Fruit fly (Drosophila melanogaster): ENCODE data around the gene CG33688.
A peak's percentile ranks its signal among the peaks of the same experiment; 100 is the strongest.

The CG33688 gene

dm6 chr3L:16202550-16202949, 3.5 kb downstream of the CG33688 start (continued):
- TF ChIP-seq CG17328 (GFP tag; IDR thresholded peaks at IDR 0.05) (no peak), CG9797 (GFP tag; optimal IDR thresholded peaks at IDR 0.05) (no peak), gem (tag; optimal IDR thresholded peaks at IDR 0.05) (peak; percentile 52), CG6254 (GFP tag; optimal IDR thresholded peaks at IDR 0.05) (no peak), CG10565 (GFP tag; optimal IDR thresholded peaks at IDR 0.05) (no peak), Sry-β (GFP tag; optimal IDR thresholded peaks at IDR 0.05) (no peak), Opbp (GFP tag; IDR thresholded peaks at IDR 0.05; ENCODE audit: partially characterized antibody) (no peak), fd102C (GFP tag; optimal IDR thresholded peaks at IDR 0.05) (no peak), CG7372 (GFP tag; IDR thresholded peaks at IDR 0.05) (0 out of 2 replicates have a peak, but pooled peaks have one; percentile 35), Dbx (GFP tag; IDR thresholded peaks at IDR 0.05) (no peak), BtbVII (GFP tag; optimal IDR thresholded peaks at IDR 0.05) (peak; percentile 37), CG9876 (GFP tag; optimal IDR thresholded peaks at IDR 0.05) (no peak), gce (GFP tag; IDR thresholded peaks at IDR 0.05) (no peak), CG9609 (GFP tag; optimal IDR thresholded peaks at IDR 0.05) (no peak), Jarid2 (GFP tag; optimal IDR thresholded peaks at IDR 0.05) (no peak), klu (GFP tag; IDR thresholded peaks at IDR 0.05) (no peak), Dek (tag; optimal IDR thresholded peaks at IDR 0.05) (no peak), sima (GFP tag; optimal IDR thresholded peaks at IDR 0.05) (no peak), kni (GFP tag; optimal IDR thresholded peaks at IDR 0.05) (no peak), dm (GFP tag; optimal IDR thresholded peaks at IDR 0.05) (no peak), hth (optimal IDR thresholded peaks at IDR 0.05) (no peak), CG2712 (tag; optimal IDR thresholded peaks at IDR 0.05) (peak; percentile 30), CG9437 (GFP tag; optimal IDR thresholded peaks at IDR 0.05) (peak; percentile 19), CG1233 (GFP tag; optimal IDR thresholded peaks at IDR 0.05) (peak; percentile 13), so (GFP tag; IDR thresholded peaks at IDR 0.05) (no peak), Hsf (GFP tag; optimal IDR thresholded peaks at IDR 0.05) (peak; percentile 46), CG12236 (GFP tag; optimal IDR thresholded peaks at IDR 0.05) (no peak), CG11247 (GFP tag; IDR thresholded peaks at IDR 0.05) (no peak), dmrt11E (tag; optimal IDR thresholded peaks at IDR 0.05) (no peak), tna (GFP tag; IDR thresholded peaks at IDR 0.05; ENCODE audit: partially characterized antibody) (no peak), wdn (GFP tag; IDR thresholded peaks at IDR 0.05) (no peak), repo (GFP tag; optimal IDR thresholded peaks at IDR 0.05) (no peak), CG2889 (GFP tag; IDR thresholded peaks at IDR 0.05) (no peak), ftz-f1 (GFP tag; optimal IDR thresholded peaks at IDR 0.05) (no peak), Hmr (GFP tag; optimal IDR thresholded peaks at IDR 0.05) (peak; percentile 52), grau (tag; optimal IDR thresholded peaks at IDR 0.05) (peak; percentile 58), CG8944 (GFP tag; optimal IDR thresholded peaks at IDR 0.05) (no peak), B-H2 (GFP tag; optimal IDR thresholded peaks at IDR 0.05) (no peak), tup (GFP tag; optimal IDR thresholded peaks at IDR 0.05) (no peak), CG4854 (GFP tag; optimal IDR thresholded peaks at IDR 0.05) (no peak), CG7839 (tag; optimal IDR thresholded peaks at IDR 0.05) (peak; percentile 68), CG12769 (tag; optimal IDR thresholded peaks at IDR 0.05) (no peak), salm (tag; optimal IDR thresholded peaks at IDR 0.05) (no peak), luna (GFP tag; optimal IDR thresholded peaks at IDR 0.05) (no peak), HLH4C (GFP tag; IDR thresholded peaks at IDR 0.05; ENCODE audit: partially characterized antibody) (no peak), sqz (GFP tag; optimal IDR thresholded peaks at IDR 0.05) (no peak), CG31441 (GFP tag; IDR thresholded peaks at IDR 0.05) (no peak), dan (GFP tag; IDR thresholded peaks at IDR 0.05) (no peak), ac (GFP tag; optimal IDR thresholded peaks at IDR 0.05) (no peak), CG4617 (GFP tag; optimal IDR thresholded peaks at IDR 0.05; ENCODE audit: borderline replicate concordance) (no peak), Med (GFP tag) (peak; percentile 62), chn (GFP tag; optimal IDR thresholded peaks at IDR 0.05) (no peak)

All from whole organism, embryonic.